Worm (Caenorhabditis elegans) whole organism, L1 larva: ENCODE measurements around the gene W09B6.4.
A peak's percentile ranks its signal among the peaks of the same experiment; 100 is the strongest.

Experiments used
- F16B12.6 ChIP-seq: fragments of 150-350 bp; optimal IDR thresholded peaks from 2 replicates; lab custom pipeline; 2014; ENCODE audit warnings: missing biosample characterization, missing genetic modification characterization
- Y116A8C.19 ChIP-seq: sonication (generic microtip); optimal IDR thresholded peaks from 2 replicates; lab custom pipeline; 2016; ENCODE audit warnings: missing compliant biosample characterization, missing genetic modification characterization, borderline replicate concordance
- alr-1 ChIP-seq: fragments of 200-800 bp; sonication (Bioruptor generic); optimal IDR thresholded peaks from 2 replicates; lab custom pipeline; 2018; ENCODE audit warnings: borderline replicate concordance, mild to moderate bottlenecking, missing genetic modification characterization, missing compliant biosample characterization
- ama-1 ChIP-seq: fragments of 150-350 bp; optimal IDR thresholded peaks from 2 replicates; lab custom pipeline; 2014
- blmp-1 ChIP-seq: fragments of 150-350 bp; optimal IDR thresholded peaks from 2 replicates; lab custom pipeline; 2014; ENCODE audit warnings: missing biosample characterization, missing genetic modification characterization
- ceh-63 ChIP-seq: fragments of 200-800 bp; sonication (Bioruptor generic); optimal IDR thresholded peaks from 2 replicates; lab custom pipeline; 2018; ENCODE audit warnings: mild to moderate bottlenecking, missing genetic modification characterization, missing compliant biosample characterization
- ceh-88 ChIP-seq: fragments of 200-800 bp; sonication (Bioruptor generic); IDR thresholded peaks from 2 replicates; pipeline ENCODE4 v1.3.6; 2022; ENCODE audit warnings: missing genetic modification characterization, missing compliant biosample characterization
- ceh-90 ChIP-seq: sonication (generic microtip); optimal IDR thresholded peaks from 2 replicates; lab custom pipeline; 2016; ENCODE audit warnings: missing genetic modification characterization, missing compliant biosample characterization
- dpl-1 ChIP-seq, 3 experiments: fragments of 150-350 bp in 2 of 3; sonication (generic microtip) in 1 of 3; optimal IDR thresholded peaks; 2 replicates each; lab custom pipeline; 2014 to 2017; ENCODE audit warnings: missing biosample characterization in 3 of 3, missing genetic modification characterization in 3 of 3, missing genetic modification reagents in 3 of 3
- efl-1 ChIP-seq, 4 experiments: fragments of 150-350 bp; optimal IDR thresholded peaks in 3 of 4; peaks in 1 of 4; 1 replicate in 1 of 4; 2 replicates in 3 of 4; lab custom pipeline; 2014; ENCODE audit warnings: missing biosample characterization in 2 of 4, missing genetic modification characterization in 2 of 4, missing genetic modification reagents in 2 of 4
- efl-3 ChIP-seq: fragments of 200-800 bp; sonication (Bioruptor generic); optimal IDR thresholded peaks from 2 replicates; lab custom pipeline; 2018; ENCODE audit warnings: mild to moderate bottlenecking, missing genetic modification characterization, missing compliant biosample characterization
- egl-27 ChIP-seq, 2 experiments: fragments of 150-350 bp in 1 of 2; sonication (generic microtip); optimal IDR thresholded peaks; 3 replicates each; lab custom pipeline; 2017 to 2018; ENCODE audit warnings: missing biosample characterization in 2 of 2, missing genetic modification characterization in 2 of 2, missing genetic modification reagents in 2 of 2
- elt-2 ChIP-seq: sonication (generic microtip); optimal IDR thresholded peaks from 2 replicates; lab custom pipeline; 2016; ENCODE audit warnings: missing genetic modification characterization, mild to moderate bottlenecking, inconsistent platforms, missing compliant biosample characterization, missing genetic modification reagents
- elt-3 ChIP-seq, 6 experiments: fragments of 150-350 bp in 1 of 6; sonication (generic microtip); optimal IDR thresholded peaks; 2 replicates each; lab custom pipeline; 2017 to 2018; ENCODE audit warnings: missing biosample characterization in 6 of 6, missing genetic modification characterization in 6 of 6, inconsistent platforms in 1 of 6
- fkh-4 ChIP-seq: sonication (generic microtip); optimal IDR thresholded peaks from 2 replicates; lab custom pipeline; 2016; ENCODE audit warnings: missing compliant biosample characterization, missing genetic modification characterization, borderline replicate concordance
- fkh-8 ChIP-seq: sonication (generic microtip); optimal IDR thresholded peaks from 2 replicates; lab custom pipeline; 2016; ENCODE audit warnings: mild to moderate bottlenecking, missing genetic modification characterization, missing compliant biosample characterization
- grh-1 ChIP-seq: fragments of 200-800 bp; sonication (Bioruptor generic); IDR thresholded peaks from 2 replicates; pipeline ENCODE4 v1.3.6; 2022; ENCODE audit warnings: missing genetic modification reagents, missing genetic modification characterization, missing compliant biosample characterization
- hlh-17 ChIP-seq: fragments of 200-800 bp; sonication (Bioruptor generic); optimal IDR thresholded peaks from 2 replicates; lab custom pipeline; 2018; ENCODE audit warnings: missing genetic modification characterization, mild to moderate bottlenecking, missing compliant biosample characterization, moderate library complexity, borderline replicate concordance
- hpl-2 ChIP-seq: fragments of 150-350 bp; optimal IDR thresholded peaks from 2 replicates; lab custom pipeline; 2014; ENCODE audit warnings: missing biosample characterization, missing genetic modification reagents, missing genetic modification characterization
- lin-13 ChIP-seq: fragments of 150-350 bp; optimal IDR thresholded peaks from 2 replicates; lab custom pipeline; 2014; ENCODE audit warnings: missing biosample characterization, missing genetic modification reagents, missing genetic modification characterization
- lin-14 ChIP-seq: fragments of 200-800 bp; sonication (Bioruptor generic); optimal IDR thresholded peaks from 2 replicates; lab custom pipeline; 2018; ENCODE audit warnings: mild to moderate bottlenecking, missing genetic modification characterization, moderate library complexity, missing compliant biosample characterization
- lin-35 ChIP-seq, 2 experiments: fragments of 150-350 bp; optimal IDR thresholded peaks; 2 replicates each; lab custom pipeline; 2014; ENCODE audit warnings: missing biosample characterization in 2 of 2, missing genetic modification characterization in 2 of 2, missing genetic modification reagents in 2 of 2
- lin-39 ChIP-seq: fragments of 150-350 bp; optimal IDR thresholded peaks from 2 replicates; lab custom pipeline; 2014; ENCODE audit warnings: missing biosample characterization, missing genetic modification reagents, missing genetic modification characterization
- lsy-2 ChIP-seq, 2 experiments: fragments of 150-350 bp; optimal IDR thresholded peaks; 2 replicates each; lab custom pipeline; 2014; ENCODE audit warnings: missing biosample characterization in 2 of 2, missing genetic modification characterization in 2 of 2
- mab-9 ChIP-seq: fragments of 200-800 bp; sonication (Bioruptor generic); IDR thresholded peaks from 2 replicates; pipeline ENCODE4 v1.3.6; 2022; ENCODE audit warnings: missing genetic modification reagents, missing genetic modification characterization, missing compliant biosample characterization
- mep-1 ChIP-seq: fragments of 150-350 bp; optimal IDR thresholded peaks from 2 replicates; lab custom pipeline; 2014; ENCODE audit warnings: missing biosample characterization, missing genetic modification characterization
- nhr-12 ChIP-seq: sonication (generic microtip); optimal IDR thresholded peaks from 2 replicates; lab custom pipeline; 2017; ENCODE audit warnings: missing biosample characterization, missing genetic modification characterization
- nhr-20 ChIP-seq: sonication (generic microtip); optimal IDR thresholded peaks from 2 replicates; lab custom pipeline; 2016; ENCODE audit warnings: mild to moderate bottlenecking, missing genetic modification characterization, missing compliant biosample characterization
- nhr-237 ChIP-seq: fragments of 150-350 bp; optimal IDR thresholded peaks from 2 replicates; lab custom pipeline; 2014; ENCODE audit warnings: missing biosample characterization, missing genetic modification characterization
- nhr-28 ChIP-seq: fragments of 150-350 bp; optimal IDR thresholded peaks from 2 replicates; lab custom pipeline; 2014; ENCODE audit warnings: missing biosample characterization, missing genetic modification characterization
- nhr-71 ChIP-seq: sonication (generic microtip); optimal IDR thresholded peaks from 2 replicates; lab custom pipeline; 2016; ENCODE audit warnings: mild to moderate bottlenecking, missing genetic modification characterization, moderate library complexity, missing compliant biosample characterization
- nhr-84 ChIP-seq: sonication (generic microtip); optimal IDR thresholded peaks from 2 replicates; lab custom pipeline; 2017; ENCODE audit warnings: missing biosample characterization, missing genetic modification characterization
- nhr-85 ChIP-seq: sonication (generic microtip); peaks from one replicate; lab custom pipeline; 2016; ENCODE audit warnings: missing genetic modification characterization, inconsistent platforms, missing compliant biosample characterization
- nhr-90 ChIP-seq: sonication (generic microtip); optimal IDR thresholded peaks from 2 replicates; lab custom pipeline; 2016; ENCODE audit warnings: mild to moderate bottlenecking, missing genetic modification characterization, missing compliant biosample characterization; ENCODE audit not compliant: poor library complexity
- snpc-4 ChIP-seq: fragments of 150-350 bp; optimal IDR thresholded peaks from 2 replicates; lab custom pipeline; 2014; ENCODE audit warnings: missing biosample characterization, missing genetic modification characterization
- snu-23 ChIP-seq: sonication (generic microtip); optimal IDR thresholded peaks from 2 replicates; lab custom pipeline; 2016; ENCODE audit warnings: missing genetic modification characterization, missing compliant biosample characterization
- sox-4 ChIP-seq: sonication (generic microtip); optimal IDR thresholded peaks from 2 replicates; lab custom pipeline; 2016; ENCODE audit warnings: missing genetic modification characterization, missing compliant biosample characterization
- sptf-1 ChIP-seq: fragments of 150-350 bp; optimal IDR thresholded peaks from 2 replicates; lab custom pipeline; 2014; ENCODE audit warnings: missing biosample characterization, missing genetic modification characterization
- swsn-7 ChIP-seq: sonication (generic microtip); optimal IDR thresholded peaks from 2 replicates; lab custom pipeline; 2016; ENCODE audit warnings: missing genetic modification characterization, missing compliant biosample characterization
- tbx-2 ChIP-seq: sonication (generic microtip); optimal IDR thresholded peaks from 2 replicates; lab custom pipeline; 2016; ENCODE audit warnings: missing genetic modification characterization, missing compliant biosample characterization
- xbp-1 ChIP-seq: sonication (generic microtip); optimal IDR thresholded peaks from 2 replicates; lab custom pipeline; 2016; ENCODE audit warnings: missing genetic modification characterization, missing compliant biosample characterization
- zag-1 ChIP-seq: fragments of 150-350 bp; optimal IDR thresholded peaks from 2 replicates; lab custom pipeline; 2014; ENCODE audit warnings: missing biosample characterization, missing genetic modification characterization
- ztf-11 ChIP-seq, 2 experiments: sonication (generic microtip); optimal IDR thresholded peaks; 2 replicates each; lab custom pipeline; 2016 to 2017; ENCODE audit warnings: missing genetic modification characterization in 2 of 2, missing biosample characterization in 1 of 2, missing compliant biosample characterization in 1 of 2

Gene W09B6.4

DNA sequence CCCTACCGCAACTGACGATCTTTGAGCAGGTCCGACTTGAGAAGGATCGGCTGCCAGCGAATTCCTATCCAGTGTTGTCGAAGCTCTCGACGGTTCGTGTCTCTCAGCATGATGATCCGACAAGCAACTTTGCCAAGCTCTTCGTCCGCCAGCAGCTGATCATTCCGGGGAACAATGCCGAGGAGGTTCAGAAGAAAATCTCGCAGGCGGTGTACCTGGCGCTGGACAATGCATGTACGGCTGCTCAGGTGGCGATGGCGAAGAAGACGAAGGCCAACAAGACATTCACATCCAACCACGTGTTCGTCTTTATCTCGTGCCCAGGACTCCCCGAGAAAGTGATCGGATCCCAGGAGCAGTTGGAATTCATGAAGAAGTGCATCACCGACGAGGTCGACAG is 8.8 kb upstream of the W09B6.4 start:
- TF ChIP-seq hlh-17 (GFP tag; lab: Kevin White, UChicago) (no peak), tbx-2 (tag; lab: Kevin White, UChicago) (no peak), ceh-88 (no peak), fkh-8 (tag; lab: Kevin White, UChicago) (no peak), ama-1 (lab: Kevin White, UChicago) (no peak), F16B12.6 (tag; lab: Kevin White, UChicago) (no peak), snpc-4 (tag; lab: Kevin White, UChicago) (no peak), nhr-28 (tag; lab: Kevin White, UChicago) (no peak), alr-1 (no peak)

- peak; percentile 41 for TF ChIP-seq nhr-20 (tag; lab: Kevin White, UChicago)
- peak; percentile 69 for TF ChIP-seq elt-2 (tag; lab: Kevin White, UChicago)
- TF ChIP-seq dpl-1 (GFP tag; optimal IDR thresholded peaks at IDR 0.05; lab: Kevin White, UChicago) = peak in 1 of 3 experiments; percentile 19
- no peak for TF ChIP-seq nhr-237
- TF ChIP-seq ztf-11 (tag; optimal IDR thresholded peaks at IDR 0.05; lab: Kevin White, UChicago) = no peak
- no peak for TF ChIP-seq nhr-84 (tag; lab: Kevin White, UChicago)
- TF ChIP-seq efl-1 (optimal IDR thresholded peaks at IDR 0.05; lab: Kevin White, UChicago) = no peak
- peak in 1 of 2 experiments; percentile 50 for TF ChIP-seq efl-1 (GFP tag; optimal IDR thresholded peaks at IDR 0.05 in 1 of 2; lab: Kevin White, UChicago)
- TF ChIP-seq egl-27 (tag; optimal IDR thresholded peaks at IDR 0.05; lab: Kevin White, UChicago) = no peak
- TF ChIP-seq nhr-71 (tag; lab: Kevin White, UChicago) = peak; percentile 43
- peak; percentile 0 for TF ChIP-seq nhr-90 (tag; lab: Kevin White, UChicago)
- no peak for TF ChIP-seq hpl-2 (GFP tag; lab: Kevin White, UChicago)
- TF ChIP-seq elt-3 (tag; optimal IDR thresholded peaks at IDR 0.05; lab: Kevin White, UChicago) = peak in 1 of 6 experiments; percentile 55
- peak; percentile 11 for TF ChIP-seq lin-14
- peak; percentile 35 for TF ChIP-seq nhr-85 (tag; lab: Kevin White, UChicago)
- no peak for TF ChIP-seq hlh-17 (GFP tag; lab: Kevin White, UChicago)
- TF ChIP-seq lin-13 (GFP tag; lab: Kevin White, UChicago) = no peak
- TF ChIP-seq sox-4 (tag; lab: Kevin White, UChicago) = no peak
- TF ChIP-seq Y116A8C.19 = no peak
- no peak for TF ChIP-seq lin-39 (tag; lab: Kevin White, UChicago)
- peak in 1 of 2 experiments; percentile 42 for TF ChIP-seq lin-35 (GFP tag; optimal IDR thresholded peaks at IDR 0.05; lab: Kevin White, UChicago)
- TF ChIP-seq fkh-4 (tag; lab: Kevin White, UChicago) = no peak
- TF ChIP-seq snu-23 (GFP tag; lab: Kevin White, UChicago) = peak; percentile 2
Observed at ce11 chrII:1143173-1143738, 2.6 kb upstream of the W09B6.4 start.

- TF ChIP-seq nhr-85 (tag; lab: Kevin White, UChicago) (peak; percentile 67), grh-1 (no peak), zag-1 (tag; lab: Kevin White, UChicago) (no peak), fkh-8 (tag; lab: Kevin White, UChicago) (no peak), swsn-7 (tag; lab: Kevin White, UChicago) (no peak), elt-2 (tag; lab: Kevin White, UChicago) (no peak), xbp-1 (tag; lab: Kevin White, UChicago) (no peak), efl-3 (GFP tag; lab: Kevin White, UChicago) (no peak), lsy-2 (tag; optimal IDR thresholded peaks at IDR 0.05; lab: Kevin White, UChicago) (peak in 1 of 2 experiments; percentile 51), snu-23 (GFP tag; lab: Kevin White, UChicago) (peak; percentile 2), nhr-12 (tag; lab: Kevin White, UChicago) (no peak), nhr-90 (tag; lab: Kevin White, UChicago) (peak; percentile 25), F16B12.6 (tag; lab: Kevin White, UChicago) (no peak), ceh-90 (tag; lab: Kevin White, UChicago) (no peak), lin-35 (GFP tag; optimal IDR thresholded peaks at IDR 0.05; lab: Kevin White, UChicago) (peak in 1 of 2 experiments; percentile 14), nhr-20 (tag; lab: Kevin White, UChicago) (peak; percentile 39), ceh-63 (GFP tag; lab: Kevin White, UChicago) (no peak), Y116A8C.19 (no peak), efl-1 (optimal IDR thresholded peaks at IDR 0.05; lab: Kevin White, UChicago) (no peak), efl-1 (GFP tag; optimal IDR thresholded peaks at IDR 0.05 in 1 of 2; lab: Kevin White, UChicago) (peak in 1 of 2 experiments; percentile 56), sptf-1 (tag; lab: Kevin White, UChicago) (no peak), blmp-1 (tag; lab: Kevin White, UChicago) (peak; percentile 92), lin-14 (peak; percentile 10), mab-9 (GFP tag; lab: Robert Waterston, UW) (no peak), sox-4 (tag; lab: Kevin White, UChicago) (no peak), dpl-1 (GFP tag; optimal IDR thresholded peaks at IDR 0.05; lab: Kevin White, UChicago) (no peak), mep-1 (peak; percentile 46), ama-1 (lab: Kevin White, UChicago) (no peak)
Observed at ce11 chrII:1141720-1142574, 1.3 kb upstream of the W09B6.4 start.
